Fruit fly (Drosophila melanogaster) whole organism: Measurements from ENCODE around the gene mRpS31.

Source experiments
- CG8478 ChIP-seq: fragments of >200 bp; optimal IDR thresholded peaks from 2 replicates; lab custom pipeline; 2018; ENCODE audit warnings: inconsistent platforms
- Dll ChIP-seq: fragments of >200 bp; optimal IDR thresholded peaks from 2 replicates; lab custom pipeline; 2017
- EcR ChIP-seq, 2 experiments: fragments of >200 bp; optimal IDR thresholded peaks; 2 replicates each; lab custom pipeline; 2017; ENCODE audit warnings: missing biosample characterization in 2 of 2, missing genetic modification characterization in 2 of 2, missing genetic modification reagents in 2 of 2
- pan ChIP-seq: fragments of >200 bp; optimal IDR thresholded peaks from 2 replicates; lab custom pipeline; 2017
- psq ChIP-seq: fragments of >200 bp; optimal IDR thresholded peaks from 2 replicates; lab custom pipeline; 2017
- usp ChIP-seq: fragments of >200 bp; optimal IDR thresholded peaks from 2 replicates; lab custom pipeline; 2017; ENCODE audit warnings: missing biosample characterization, missing genetic modification characterization, mixed read lengths

DNA sequence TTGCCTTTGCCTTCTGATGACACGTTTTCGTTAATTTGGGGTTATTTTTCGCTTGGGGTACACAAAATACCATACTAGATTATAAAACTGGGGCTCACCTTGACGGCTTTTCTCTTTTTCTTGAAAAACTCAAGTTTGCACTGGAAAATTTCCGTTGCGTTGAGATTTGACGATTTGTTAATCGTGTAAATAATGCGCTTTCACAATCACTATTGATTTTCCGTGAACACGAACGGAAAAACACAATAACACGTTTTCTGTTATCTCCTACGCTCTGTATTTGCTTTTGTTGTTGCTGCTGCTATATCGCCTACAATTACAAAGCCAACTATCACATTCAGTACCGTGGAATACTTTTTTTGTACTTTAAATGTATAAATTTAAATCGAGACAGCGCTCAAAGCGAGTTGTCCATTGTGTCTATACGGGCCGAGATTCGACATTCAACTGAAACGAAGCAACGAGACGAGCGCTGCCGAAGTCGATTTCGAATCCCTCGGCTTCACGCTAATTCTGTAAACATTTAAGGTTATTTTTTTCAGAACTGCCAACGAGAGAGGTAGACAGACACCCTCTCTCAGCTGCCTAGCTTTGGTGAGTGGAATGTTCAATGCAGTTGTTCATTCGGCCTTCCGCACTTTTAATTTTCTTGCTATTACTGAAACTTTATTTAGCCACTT is 41.5 kb downstream of the mRpS31 start:
- TF ChIP-seq pan (lab: Kevin White, UChicago) = no peak
- TF ChIP-seq usp (GFP tag; lab: Kevin White, UChicago) = no peak
- no peak for TF ChIP-seq CG8478 (lab: Kevin White, UChicago)
- no peak for TF ChIP-seq EcR (GFP tag; optimal IDR thresholded peaks at IDR 0.05; lab: Kevin White, UChicago)
- TF ChIP-seq Dll (lab: Kevin White, UChicago) = no peak
- no peak for TF ChIP-seq psq (lab: Kevin White, UChicago)
